Fruit fly (Drosophila melanogaster): ENCODE results near the gene fmt.

Gene fmt

dm6 chr3L:6216787-6217078 lies 43.1 kb upstream of the fmt start:
- TF ChIP-seq gl (tag; optimal IDR thresholded peaks at IDR 0.05) (no peak), Ets98B (GFP tag; IDR thresholded peaks at IDR 0.05) (no peak), D1 (tag; optimal IDR thresholded peaks at IDR 0.05) (no peak), CG8159 (tag; optimal IDR thresholded peaks at IDR 0.05) (no peak), CG10348 (GFP tag; IDR thresholded peaks at IDR 0.05) (no peak), rn (GFP tag; IDR thresholded peaks at IDR 0.05) (no peak), CG32121 (GFP tag; IDR thresholded peaks at IDR 0.05) (no peak), CG14655 (GFP tag; optimal IDR thresholded peaks at IDR 0.05) (no peak), EcR (GFP tag; optimal IDR thresholded peaks at IDR 0.05) (no peak), fd96Ca (GFP tag; IDR thresholded peaks at IDR 0.05) (no peak), CG17806 (tag; optimal IDR thresholded peaks at IDR 0.05) (no peak), CG9948 (tag; optimal IDR thresholded peaks at IDR 0.05) (no peak)

dm6 chr3L:6215976-6216786 lies 42.5 kb upstream of the fmt start:
- no peak for TF ChIP-seq CG12605 (GFP tag; IDR thresholded peaks at IDR 0.05)
- TF ChIP-seq EcR (GFP tag; optimal IDR thresholded peaks at IDR 0.05) = peak; percentile 52

- no peak for TF ChIP-seq CG8159 (tag; optimal IDR thresholded peaks at IDR 0.05)
- TF ChIP-seq Pif1B (GFP tag; optimal IDR thresholded peaks at IDR 0.05) = no peak
- no peak for TF ChIP-seq D1 (tag; optimal IDR thresholded peaks at IDR 0.05)
- TF ChIP-seq Snoo (tag; optimal IDR thresholded peaks at IDR 0.05) = no peak
- no peak for TF ChIP-seq CG12605 (GFP tag; IDR thresholded peaks at IDR 0.05)
- TF ChIP-seq CG14655 (GFP tag; optimal IDR thresholded peaks at IDR 0.05) = no peak
- no peak for TF ChIP-seq rn (GFP tag; IDR thresholded peaks at IDR 0.05)
- TF ChIP-seq CG13204 (GFP tag; optimal IDR thresholded peaks at IDR 0.05) = no peak
- no peak for TF ChIP-seq EcR (GFP tag; optimal IDR thresholded peaks at IDR 0.05)
Observed at dm6 chr3L:6200173-6200572, 26.5 kb upstream of the fmt start, which contains the start of gene CG8219. Gene CG8219 (plus strand): TSS chr3L:6200473.

- TF ChIP-seq CG4496 (GFP tag; IDR thresholded peaks at IDR 0.05) (0 out of 3 replicates have a peak, but pooled peaks have one; percentile 4), CG14655 (GFP tag; optimal IDR thresholded peaks at IDR 0.05) (no peak), EcR (GFP tag; optimal IDR thresholded peaks at IDR 0.05) (peak; percentile 96)
Observed at dm6 chr3L:6193556-6194114, 20.0 kb upstream of the fmt start.

dm6 chr3L:6192822-6193555 lies 19.3 kb upstream of the fmt start, which contains the start of the genes Sf3b6 and Tnpo:
Gene Sf3b6 (minus strand): TSS chr3L:6193179.
Gene Tnpo (plus strand): TSS chr3L:6193480.
- peak; percentile 64 for TF ChIP-seq rn (GFP tag; IDR thresholded peaks at IDR 0.05)
- no peak; the same call in none of the 2 replicates for TF ChIP-seq Ets98B (GFP tag; IDR thresholded peaks at IDR 0.05)
- TF ChIP-seq CG34367 (tag; optimal IDR thresholded peaks at IDR 0.05) = peak; percentile 57
- TF ChIP-seq CG14655 (GFP tag; optimal IDR thresholded peaks at IDR 0.05) = no peak
- TF ChIP-seq CG12605 (GFP tag; IDR thresholded peaks at IDR 0.05) = no peak
- TF ChIP-seq D1 (tag; optimal IDR thresholded peaks at IDR 0.05) = no peak
- no peak for TF ChIP-seq Pif1A (GFP tag; optimal IDR thresholded peaks at IDR 0.05)
- peak; percentile 81 for TF ChIP-seq EcR (GFP tag; optimal IDR thresholded peaks at IDR 0.05)
- peak; percentile 73 for TF ChIP-seq CG9948 (tag; optimal IDR thresholded peaks at IDR 0.05)
- TF ChIP-seq CG32121 (GFP tag; IDR thresholded peaks at IDR 0.05) = peak; percentile 58; the same call in 1 of the 2 replicates
- peak; percentile 76 for TF ChIP-seq Snoo (tag; optimal IDR thresholded peaks at IDR 0.05)
- no peak for TF ChIP-seq Pif1B (GFP tag; optimal IDR thresholded peaks at IDR 0.05)
- TF ChIP-seq CG17806 (tag; optimal IDR thresholded peaks at IDR 0.05) = peak; percentile 52
- TF ChIP-seq CG8301 (tag; optimal IDR thresholded peaks at IDR 0.05) = no peak
- no peak for TF ChIP-seq CG8159 (tag; optimal IDR thresholded peaks at IDR 0.05)
- peak; percentile 83 for TF ChIP-seq CG15710 (tag; optimal IDR thresholded peaks at IDR 0.05)
- TF ChIP-seq gl (tag; optimal IDR thresholded peaks at IDR 0.05) = no peak
- peak; percentile 60; the same call in 2 of the 3 replicates for TF ChIP-seq CG4496 (GFP tag; IDR thresholded peaks at IDR 0.05)
- TF ChIP-seq CG10348 (GFP tag; IDR thresholded peaks at IDR 0.05) = 0 out of 2 replicates have a peak, but pooled peaks have one; percentile 19
- peak; percentile 54; the same call in 2 of the 3 replicates for TF ChIP-seq fd96Ca (GFP tag; IDR thresholded peaks at IDR 0.05)
- TF ChIP-seq CG13204 (GFP tag; optimal IDR thresholded peaks at IDR 0.05) = no peak

Measured in whole organism, pupa.